Fruit fly (Drosophila melanogaster): ENCODE data around the gene CG10958.

The CG10958 gene

DNA sequence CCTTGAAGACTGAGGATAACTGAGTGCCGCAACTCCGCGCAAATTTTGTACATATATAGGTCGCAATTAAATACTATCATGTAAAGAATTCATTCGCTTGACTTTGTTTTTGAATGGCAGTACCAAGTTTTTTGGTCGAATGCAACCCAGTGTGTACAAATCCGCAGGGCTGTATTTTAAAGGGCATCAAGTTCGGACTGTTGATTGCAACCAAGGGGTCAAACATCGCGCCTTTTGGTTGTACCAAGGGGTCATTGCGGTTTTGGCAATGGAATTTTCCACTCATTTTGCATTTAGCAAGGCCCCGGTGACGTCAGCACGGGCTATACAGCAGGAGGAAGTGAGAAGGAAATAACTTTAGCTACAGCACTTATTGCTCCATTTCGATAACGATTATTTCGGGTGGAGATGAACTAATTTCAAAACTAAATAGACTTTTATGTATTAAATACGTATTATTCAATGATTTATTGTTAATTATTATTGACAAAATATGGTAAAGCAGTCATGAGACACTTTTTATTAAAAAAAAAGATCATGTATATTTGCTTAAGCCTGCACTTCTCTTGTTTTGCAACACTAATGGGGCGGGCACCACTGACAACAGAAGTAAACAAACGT lies at the start of gene CG10958 (continued):
- TF ChIP-seq CG7357 (GFP tag; IDR thresholded peaks at IDR 0.05) (no peak), CG13123 (GFP tag; optimal IDR thresholded peaks at IDR 0.05) (peak; percentile 21), CG15269 (tag; optimal IDR thresholded peaks at IDR 0.05) (peak; percentile 64), sob (GFP tag; IDR thresholded peaks at IDR 0.05) (peak; percentile 68), dysf (GFP tag; IDR thresholded peaks at IDR 0.05) (peak; percentile 37; the same call in 2 of the 3 replicates), HLH3B (GFP tag; IDR thresholded peaks at IDR 0.05) (0 out of 2 replicates have a peak, but pooled peaks have one; percentile 22), CG10959 (GFP tag; IDR thresholded peaks at IDR 0.05) (no peak), mam (GFP tag; optimal IDR thresholded peaks at IDR 0.05) (peak; percentile 53), E2f1 (GFP tag; IDR thresholded peaks at IDR 0.05) (no peak), esg (GFP tag; conservative IDR thresholded peaks at IDR 0.05) (0 out of 2 replicates have a peak, but pooled peaks have one; percentile 20), prd (optimal IDR thresholded peaks at IDR 0.05) (no peak), prd (GFP tag; IDR thresholded peaks at IDR 0.05) (peak; percentile 73), Atf6 (GFP tag; IDR thresholded peaks at IDR 0.05) (peak; percentile 58; the same call in 1 of the 2 replicates), NC2α (GFP tag; optimal IDR thresholded peaks at IDR 0.05) (no peak), CG1832 (GFP tag; optimal IDR thresholded peaks at IDR 0.05) (peak; percentile 22), dimm (GFP tag; IDR thresholded peaks at IDR 0.05) (no peak), CG9797 (GFP tag; optimal IDR thresholded peaks at IDR 0.05) (no peak), H2.0 (GFP tag; IDR thresholded peaks at IDR 0.05) (0 out of 2 replicates have a peak, but pooled peaks have one; percentile 7), CG5245 (GFP tag; optimal IDR thresholded peaks at IDR 0.05) (peak; percentile 58), Trl (optimal IDR thresholded peaks at IDR 0.05) (no peak), Trl (GFP tag; optimal IDR thresholded peaks at IDR 0.05) (peak; percentile 12), crp (GFP tag; optimal IDR thresholded peaks at IDR 0.05) (peak in 1 of 2 experiments; percentile 23), tap (tag; optimal IDR thresholded peaks at IDR 0.05) (no peak), gcm2 (GFP tag; optimal IDR thresholded peaks at IDR 0.05) (no peak), CG5180 (GFP tag; optimal IDR thresholded peaks at IDR 0.05) (peak; percentile 34), PHDP (tag; optimal IDR thresholded peaks at IDR 0.05) (peak; percentile 64), CG13287 (GFP tag; IDR thresholded peaks at IDR 0.05; ENCODE audit: partially characterized antibody) (peak; percentile 51), CG32532 (GFP tag; IDR thresholded peaks at IDR 0.05) (peak; percentile 55), vfl (GFP tag; optimal IDR thresholded peaks at IDR 0.05) (peak; percentile 42), CG7786 (GFP tag; optimal IDR thresholded peaks at IDR 0.05) (no peak), stc (GFP tag; IDR thresholded peaks at IDR 0.05) (no peak), CG18619 (GFP tag; optimal IDR thresholded peaks at IDR 0.05) (peak; percentile 9), Dad (GFP tag; optimal IDR thresholded peaks at IDR 0.05) (peak; percentile 35), CG4404 (GFP tag; IDR thresholded peaks at IDR 0.05) (no peak), Blimp-1 (GFP tag; optimal IDR thresholded peaks at IDR 0.05) (peak; percentile 57), CG4854 (GFP tag; optimal IDR thresholded peaks at IDR 0.05) (peak; percentile 8), CG9609 (GFP tag; optimal IDR thresholded peaks at IDR 0.05) (peak; percentile 4), CG4360 (GFP tag; IDR thresholded peaks at IDR 0.05) (no peak), CG31365 (tag; optimal IDR thresholded peaks at IDR 0.05) (no peak), CG30020 (tag; optimal IDR thresholded peaks at IDR 0.05) (peak; percentile 11), Hand (GFP tag; optimal IDR thresholded peaks at IDR 0.05) (no peak), gfzf (GFP tag; optimal IDR thresholded peaks at IDR 0.05) (no peak), Fer1 (GFP tag; optimal IDR thresholded peaks at IDR 0.05) (peak; percentile 68), cg (GFP tag; optimal IDR thresholded peaks at IDR 0.05) (no peak), zfh2 (GFP tag; optimal IDR thresholded peaks at IDR 0.05) (peak; percentile 26), Ssrp (tag; optimal IDR thresholded peaks at IDR 0.05) (peak; percentile 15), CG2678 (tag; optimal IDR thresholded peaks at IDR 0.05) (peak; percentile 62), CG8924 (tag; optimal IDR thresholded peaks at IDR 0.05) (peak; percentile 51), crc (GFP tag; optimal IDR thresholded peaks at IDR 0.05) (no peak), gsb-n (tag; optimal IDR thresholded peaks at IDR 0.05) (peak; percentile 54), CG1647 (GFP tag; optimal IDR thresholded peaks at IDR 0.05) (no peak)

Measured in whole organism, embryonic.